Worm (Caenorhabditis elegans) whole organism, L1 larva: ENCODE results near the gene T04C12.7.

Experiments used
- F16B12.6 ChIP-seq: fragments of 150-350 bp; optimal IDR thresholded peaks from 2 replicates; lab custom pipeline; 2014; ENCODE audit warnings: missing biosample characterization, missing genetic modification characterization
- aha-1 ChIP-seq: fragments of 150-350 bp; optimal IDR thresholded peaks from 2 replicates; lab custom pipeline; 2014; ENCODE audit warnings: missing biosample characterization, missing genetic modification characterization
- ama-1 ChIP-seq: fragments of 150-350 bp; optimal IDR thresholded peaks from 2 replicates; lab custom pipeline; 2014
- blmp-1 ChIP-seq: fragments of 150-350 bp; optimal IDR thresholded peaks from 2 replicates; lab custom pipeline; 2014; ENCODE audit warnings: missing biosample characterization, missing genetic modification characterization
- ceh-82 ChIP-seq, 3 experiments: fragments of 150-350 bp in 1 of 3; sonication (generic microtip) in 2 of 3; optimal IDR thresholded peaks; 2 replicates each; lab custom pipeline; 2014 to 2017; ENCODE audit warnings: missing biosample characterization in 3 of 3, missing genetic modification characterization in 3 of 3
- ceh-88 ChIP-seq: fragments of 200-800 bp; sonication (Bioruptor generic); IDR thresholded peaks from 2 replicates; pipeline ENCODE4 v1.3.6; 2022; ENCODE audit warnings: missing genetic modification characterization, missing compliant biosample characterization
- dpl-1 ChIP-seq, 3 experiments: fragments of 150-350 bp in 2 of 3; sonication (generic microtip) in 1 of 3; optimal IDR thresholded peaks; 2 replicates each; lab custom pipeline; 2014 to 2017; ENCODE audit warnings: missing biosample characterization in 3 of 3, missing genetic modification characterization in 3 of 3, missing genetic modification reagents in 3 of 3
- efl-1 ChIP-seq, 4 experiments: fragments of 150-350 bp; optimal IDR thresholded peaks in 3 of 4; peaks in 1 of 4; 1 replicate in 1 of 4; 2 replicates in 3 of 4; lab custom pipeline; 2014; ENCODE audit warnings: missing biosample characterization in 2 of 4, missing genetic modification characterization in 2 of 4, missing genetic modification reagents in 2 of 4
- egl-27 ChIP-seq, 2 experiments: fragments of 150-350 bp in 1 of 2; sonication (generic microtip); optimal IDR thresholded peaks; 3 replicates each; lab custom pipeline; 2017 to 2018; ENCODE audit warnings: missing biosample characterization in 2 of 2, missing genetic modification characterization in 2 of 2, missing genetic modification reagents in 2 of 2
- elt-2 ChIP-seq: sonication (generic microtip); optimal IDR thresholded peaks from 2 replicates; lab custom pipeline; 2016; ENCODE audit warnings: missing genetic modification characterization, mild to moderate bottlenecking, inconsistent platforms, missing compliant biosample characterization, missing genetic modification reagents
- elt-3 ChIP-seq, 6 experiments: fragments of 150-350 bp in 1 of 6; sonication (generic microtip); optimal IDR thresholded peaks; 2 replicates each; lab custom pipeline; 2017 to 2018; ENCODE audit warnings: missing biosample characterization in 6 of 6, missing genetic modification characterization in 6 of 6, inconsistent platforms in 1 of 6
- ets-5 ChIP-seq: fragments of 200-800 bp; sonication (Bioruptor generic); IDR thresholded peaks from 2 replicates; pipeline ENCODE4 v1.3.6; 2022; ENCODE audit warnings: missing genetic modification characterization, missing compliant biosample characterization
- fkh-10 ChIP-seq: sonication (generic microtip); optimal IDR thresholded peaks from 2 replicates; lab custom pipeline; 2017; ENCODE audit warnings: missing biosample characterization, missing genetic modification reagents, missing genetic modification characterization
- fkh-8 ChIP-seq: sonication (generic microtip); optimal IDR thresholded peaks from 2 replicates; lab custom pipeline; 2016; ENCODE audit warnings: mild to moderate bottlenecking, missing genetic modification characterization, missing compliant biosample characterization
- fos-1 ChIP-seq: fragments of 150-350 bp; optimal IDR thresholded peaks from 2 replicates; lab custom pipeline; 2014; ENCODE audit warnings: missing biosample characterization, missing genetic modification characterization
- grh-1 ChIP-seq: fragments of 200-800 bp; sonication (Bioruptor generic); IDR thresholded peaks from 2 replicates; pipeline ENCODE4 v1.3.6; 2022; ENCODE audit warnings: missing genetic modification reagents, missing genetic modification characterization, missing compliant biosample characterization
- hlh-17 ChIP-seq: fragments of 200-800 bp; sonication (Bioruptor generic); optimal IDR thresholded peaks from 2 replicates; lab custom pipeline; 2018; ENCODE audit warnings: missing genetic modification characterization, mild to moderate bottlenecking, missing compliant biosample characterization, moderate library complexity, borderline replicate concordance
- hpl-2 ChIP-seq: fragments of 150-350 bp; optimal IDR thresholded peaks from 2 replicates; lab custom pipeline; 2014; ENCODE audit warnings: missing biosample characterization, missing genetic modification reagents, missing genetic modification characterization
- irx-1 ChIP-seq: sonication (generic microtip); optimal IDR thresholded peaks from 2 replicates; lab custom pipeline; 2016; ENCODE audit warnings: missing genetic modification characterization, missing compliant biosample characterization
- lin-13 ChIP-seq: fragments of 150-350 bp; optimal IDR thresholded peaks from 2 replicates; lab custom pipeline; 2014; ENCODE audit warnings: missing biosample characterization, missing genetic modification reagents, missing genetic modification characterization
- lin-14 ChIP-seq: fragments of 200-800 bp; sonication (Bioruptor generic); optimal IDR thresholded peaks from 2 replicates; lab custom pipeline; 2018; ENCODE audit warnings: mild to moderate bottlenecking, missing genetic modification characterization, moderate library complexity, missing compliant biosample characterization
- lin-15B ChIP-seq: fragments of 150-350 bp; sonication (generic microtip); optimal IDR thresholded peaks from 3 replicates; lab custom pipeline; 2014; ENCODE audit warnings: missing biosample characterization, missing genetic modification characterization
- lin-35 ChIP-seq, 2 experiments: fragments of 150-350 bp; optimal IDR thresholded peaks; 2 replicates each; lab custom pipeline; 2014; ENCODE audit warnings: missing biosample characterization in 2 of 2, missing genetic modification characterization in 2 of 2, missing genetic modification reagents in 2 of 2
- lir-3 ChIP-seq: sonication (generic microtip); optimal IDR thresholded peaks from 2 replicates; lab custom pipeline; 2016; ENCODE audit warnings: mild to moderate bottlenecking, missing genetic modification characterization, moderate library complexity, missing compliant biosample characterization; ENCODE audit not compliant: poor library complexity
- lsy-2 ChIP-seq, 2 experiments: fragments of 150-350 bp; optimal IDR thresholded peaks; 2 replicates each; lab custom pipeline; 2014; ENCODE audit warnings: missing biosample characterization in 2 of 2, missing genetic modification characterization in 2 of 2
- mdl-1 ChIP-seq, 2 experiments: fragments of 150-350 bp; optimal IDR thresholded peaks; 2 replicates each; lab custom pipeline; 2014 to 2017; ENCODE audit warnings: missing biosample characterization in 2 of 2, missing genetic modification characterization in 2 of 2, inconsistent platforms in 1 of 2
- mep-1 ChIP-seq: fragments of 150-350 bp; optimal IDR thresholded peaks from 2 replicates; lab custom pipeline; 2014; ENCODE audit warnings: missing biosample characterization, missing genetic modification characterization
- nhr-12 ChIP-seq: sonication (generic microtip); optimal IDR thresholded peaks from 2 replicates; lab custom pipeline; 2017; ENCODE audit warnings: missing biosample characterization, missing genetic modification characterization
- nhr-20 ChIP-seq: sonication (generic microtip); optimal IDR thresholded peaks from 2 replicates; lab custom pipeline; 2016; ENCODE audit warnings: mild to moderate bottlenecking, missing genetic modification characterization, missing compliant biosample characterization
- nhr-28 ChIP-seq: fragments of 150-350 bp; optimal IDR thresholded peaks from 2 replicates; lab custom pipeline; 2014; ENCODE audit warnings: missing biosample characterization, missing genetic modification characterization
- nhr-47 ChIP-seq: sonication (generic microtip); optimal IDR thresholded peaks from 2 replicates; lab custom pipeline; 2016; ENCODE audit warnings: mild to moderate bottlenecking, missing genetic modification characterization, moderate library complexity, missing compliant biosample characterization
- nhr-71 ChIP-seq: sonication (generic microtip); optimal IDR thresholded peaks from 2 replicates; lab custom pipeline; 2016; ENCODE audit warnings: mild to moderate bottlenecking, missing genetic modification characterization, moderate library complexity, missing compliant biosample characterization
- nhr-85 ChIP-seq: sonication (generic microtip); peaks from one replicate; lab custom pipeline; 2016; ENCODE audit warnings: missing genetic modification characterization, inconsistent platforms, missing compliant biosample characterization
- pag-3 ChIP-seq: sonication (generic microtip); optimal IDR thresholded peaks from 2 replicates; lab custom pipeline; 2017; ENCODE audit warnings: missing genetic modification characterization, mild to moderate bottlenecking, missing compliant biosample characterization, antibody characterized with exemption, borderline replicate concordance; ENCODE audit not compliant: insufficient read depth
- pax-3 ChIP-seq: fragments of 200-800 bp; sonication (Bioruptor generic); optimal IDR thresholded peaks from 2 replicates; lab custom pipeline; 2018; ENCODE audit warnings: mild to moderate bottlenecking, missing genetic modification characterization, moderate library complexity, missing compliant biosample characterization
- rnt-1 ChIP-seq: sonication (generic microtip); optimal IDR thresholded peaks from 2 replicates; lab custom pipeline; 2016; ENCODE audit warnings: mild to moderate bottlenecking, missing genetic modification characterization, moderate library complexity, missing compliant biosample characterization
- skn-1 ChIP-seq: fragments of 150-350 bp; optimal IDR thresholded peaks from 2 replicates; lab custom pipeline; 2014; ENCODE audit warnings: missing biosample characterization, missing genetic modification characterization
- snpc-4 ChIP-seq: fragments of 150-350 bp; optimal IDR thresholded peaks from 2 replicates; lab custom pipeline; 2014; ENCODE audit warnings: missing biosample characterization, missing genetic modification characterization
- snu-23 ChIP-seq: sonication (generic microtip); optimal IDR thresholded peaks from 2 replicates; lab custom pipeline; 2016; ENCODE audit warnings: missing genetic modification characterization, missing compliant biosample characterization
- sup-37 ChIP-seq: fragments of 200-800 bp; sonication (Bioruptor generic); optimal IDR thresholded peaks from 2 replicates; lab custom pipeline; 2018; ENCODE audit warnings: mild to moderate bottlenecking, missing genetic modification characterization, missing compliant biosample characterization
- swsn-7 ChIP-seq: sonication (generic microtip); optimal IDR thresholded peaks from 2 replicates; lab custom pipeline; 2016; ENCODE audit warnings: missing genetic modification characterization, missing compliant biosample characterization
- unc-86 ChIP-seq: sonication (generic microtip); optimal IDR thresholded peaks from 2 replicates; lab custom pipeline; 2016; ENCODE audit warnings: missing genetic modification characterization, missing compliant biosample characterization
- vab-15 ChIP-seq: sonication (generic microtip); optimal IDR thresholded peaks from 2 replicates; lab custom pipeline; 2017; ENCODE audit warnings: missing genotype, mild to moderate bottlenecking, missing genetic modification characterization, missing compliant biosample characterization
- zip-4 ChIP-seq: fragments of 200-800 bp; sonication (Bioruptor generic); optimal IDR thresholded peaks from 2 replicates; lab custom pipeline; 2018; ENCODE audit warnings: mild to moderate bottlenecking, missing genetic modification characterization, moderate library complexity, missing compliant biosample characterization
- ztf-4 ChIP-seq: fragments of 150-350 bp; optimal IDR thresholded peaks from 2 replicates; lab custom pipeline; 2014; ENCODE audit warnings: missing biosample characterization, missing genetic modification characterization

Gene T04C12.7

ce11 chrV:11075209-11076027 is 21.5 kb downstream of the T04C12.7 start:
- peak; percentile 19 for TF ChIP-seq zip-4 (GFP tag; lab: Kevin White, UChicago)
- TF ChIP-seq rnt-1 (tag; lab: Kevin White, UChicago): peak; percentile 22
- no peak for TF ChIP-seq ztf-4 (tag; lab: Kevin White, UChicago)
- peak; percentile 2 for TF ChIP-seq fkh-8 (tag; lab: Kevin White, UChicago)
- peak; percentile 3 for TF ChIP-seq nhr-71 (tag; lab: Kevin White, UChicago)
- peak; percentile 14 for TF ChIP-seq unc-86 (tag; lab: Kevin White, UChicago)
- TF ChIP-seq fos-1: no peak
- peak; percentile 35 for TF ChIP-seq blmp-1 (tag; lab: Kevin White, UChicago)
- TF ChIP-seq ceh-82 (tag; optimal IDR thresholded peaks at IDR 0.05; lab: Kevin White, UChicago): peak in 1 of 3 experiments; percentile 42
- TF ChIP-seq hpl-2 (GFP tag; lab: Kevin White, UChicago): no peak
- TF ChIP-seq hlh-17 (GFP tag; lab: Kevin White, UChicago): no peak
- peak; percentile 1 for TF ChIP-seq lin-13
- no peak for TF ChIP-seq lir-3 (tag; lab: Kevin White, UChicago)
- TF ChIP-seq lin-14 (GFP tag; lab: Kevin White, UChicago): peak; percentile 79
- no peak for TF ChIP-seq ama-1 (lab: Kevin White, UChicago)
- peak; percentile 45 for TF ChIP-seq snu-23 (GFP tag; lab: Kevin White, UChicago)
- no peak for TF ChIP-seq F16B12.6
- no peak for TF ChIP-seq skn-1 (tag; lab: Kevin White, UChicago)
- no peak for TF ChIP-seq nhr-12
- no peak for TF ChIP-seq aha-1
- peak; percentile 36; the same call in 1 of the 2 replicates for TF ChIP-seq grh-1 (GFP tag; lab: Robert Waterston, UW)
- peak in 2 of 3 experiments; percentile 5 to 31 for TF ChIP-seq dpl-1 (GFP tag; optimal IDR thresholded peaks at IDR 0.05; lab: Kevin White, UChicago)
- TF ChIP-seq lin-35 (GFP tag; optimal IDR thresholded peaks at IDR 0.05; lab: Kevin White, UChicago): peak in 1 of 2 experiments; percentile 19
- TF ChIP-seq sup-37 (GFP tag; lab: Kevin White, UChicago): no peak
- no peak for TF ChIP-seq mep-1 (tag; lab: Kevin White, UChicago)
- no peak for TF ChIP-seq fkh-10 (GFP tag; lab: Kevin White, UChicago)
- TF ChIP-seq pax-3 (tag; lab: Kevin White, UChicago): no peak
- TF ChIP-seq mdl-1 (tag; optimal IDR thresholded peaks at IDR 0.05; lab: Kevin White, UChicago): peak in 1 of 2 experiments; percentile 51
- no peak for TF ChIP-seq egl-27 (tag; optimal IDR thresholded peaks at IDR 0.05; lab: Kevin White, UChicago)
- peak; percentile 13 for TF ChIP-seq snpc-4
- peak; percentile 26 for TF ChIP-seq swsn-7 (tag; lab: Kevin White, UChicago)
- TF ChIP-seq efl-1 (optimal IDR thresholded peaks at IDR 0.05; lab: Kevin White, UChicago): no peak
- peak in 1 of 2 experiments; percentile 67 for TF ChIP-seq efl-1 (GFP tag; optimal IDR thresholded peaks at IDR 0.05 in 1 of 2; lab: Kevin White, UChicago)
- TF ChIP-seq, all 84 proteins: peak for 17

ce11 chrV:11076028-11076402 is 22.1 kb downstream of the T04C12.7 start:
- TF ChIP-seq lin-15B (tag; lab: Kevin White, UChicago) (no peak), ztf-4 (tag; lab: Kevin White, UChicago) (peak; percentile 26), egl-27 (tag; optimal IDR thresholded peaks at IDR 0.05; lab: Kevin White, UChicago) (no peak), nhr-85 (tag; lab: Kevin White, UChicago) (peak; percentile 41), blmp-1 (tag; lab: Kevin White, UChicago) (no peak), grh-1 (GFP tag; lab: Robert Waterston, UW) (no peak)

ce11 chrV:11076403-11076802 is 22.5 kb downstream of the T04C12.7 start:
- TF ChIP-seq ceh-88 (GFP tag; lab: Robert Waterston, UW): no peak
- no peak for TF ChIP-seq vab-15 (tag; lab: Kevin White, UChicago)
- peak; percentile 85 for TF ChIP-seq ama-1 (lab: Kevin White, UChicago)
- TF ChIP-seq nhr-47 (tag; lab: Kevin White, UChicago): peak; percentile 27
- TF ChIP-seq dpl-1 (GFP tag; optimal IDR thresholded peaks at IDR 0.05; lab: Kevin White, UChicago): peak in 1 of 3 experiments; percentile 3
- TF ChIP-seq pag-3 (tag; lab: Kevin White, UChicago): no peak
- peak; percentile 44 for TF ChIP-seq nhr-85 (tag; lab: Kevin White, UChicago)
- TF ChIP-seq nhr-28: no peak
- TF ChIP-seq elt-2 (tag; lab: Kevin White, UChicago): no peak
- TF ChIP-seq lin-14 (GFP tag; lab: Kevin White, UChicago): peak; percentile 12
- TF ChIP-seq elt-3 (tag; optimal IDR thresholded peaks at IDR 0.05; lab: Kevin White, UChicago): peak in 1 of 6 experiments; percentile 21
- peak in 1 of 2 experiments; percentile 18 for TF ChIP-seq lsy-2 (tag; optimal IDR thresholded peaks at IDR 0.05; lab: Kevin White, UChicago)
- TF ChIP-seq lin-15B (tag; lab: Kevin White, UChicago): no peak
- peak; percentile 37 for TF ChIP-seq lin-13
- TF ChIP-seq ets-5 (GFP tag; lab: Robert Waterston, UW): no peak
- TF ChIP-seq hpl-2 (GFP tag; lab: Kevin White, UChicago): no peak
- TF ChIP-seq irx-1 (tag; lab: Kevin White, UChicago): no peak
- no peak for TF ChIP-seq swsn-7 (tag; lab: Kevin White, UChicago)
- TF ChIP-seq nhr-20: peak; percentile 34
